Worm (Caenorhabditis elegans) whole organism, early embryonic: Measurements from ENCODE around the gene C56C10.9.

Source experiments
- B0310.2 ChIP-seq: sonication (generic microtip); optimal IDR thresholded peaks from 2 replicates; lab custom pipeline; 2016; ENCODE audit warnings: mild to moderate bottlenecking, missing genetic modification characterization, missing compliant biosample characterization
- F13C5.2 ChIP-seq: sonication (generic microtip); optimal IDR thresholded peaks from 2 replicates; lab custom pipeline; 2017; ENCODE audit warnings: mild to moderate bottlenecking, missing genetic modification characterization, inconsistent platforms, missing compliant biosample characterization
- ama-1 ChIP-seq: fragments of 150-350 bp; optimal IDR thresholded peaks from 2 replicates; lab custom pipeline; 2014
- ceh-13 ChIP-seq: fragments of 200-800 bp; sonication (Bioruptor generic); optimal IDR thresholded peaks from 2 replicates; lab custom pipeline; 2018; ENCODE audit warnings: mild to moderate bottlenecking, missing genetic modification characterization, missing compliant biosample characterization
- ets-7 ChIP-seq: sonication (generic microtip); optimal IDR thresholded peaks from 2 replicates; lab custom pipeline; 2016; ENCODE audit warnings: missing genotype, missing genetic modification characterization, missing compliant biosample characterization
- hmg-4 ChIP-seq: fragments of 200-800 bp; sonication (Bioruptor generic); optimal IDR thresholded peaks from 2 replicates; lab custom pipeline; 2018; ENCODE audit warnings: mild to moderate bottlenecking, missing genetic modification characterization, missing compliant biosample characterization
- hnd-1 ChIP-seq: sonication (generic microtip); optimal IDR thresholded peaks from 2 replicates; lab custom pipeline; 2016; ENCODE audit warnings: missing genetic modification characterization, missing compliant biosample characterization
- scrt-1 ChIP-seq: fragments of 200-800 bp; sonication (Bioruptor generic); IDR thresholded peaks from 2 replicates; pipeline ENCODE4 v1.3.6; 2022; ENCODE audit warnings: missing genetic modification characterization, missing compliant biosample characterization
- tbx-11 ChIP-seq: fragments of 200-800 bp; sonication (Bioruptor generic); IDR thresholded peaks from 2 replicates; pipeline ENCODE4 v1.3.6; 2022; ENCODE audit warnings: missing genetic modification characterization, missing compliant biosample characterization
- tra-4 ChIP-seq: sonication (generic microtip); optimal IDR thresholded peaks from 2 replicates; lab custom pipeline; 2017; ENCODE audit warnings: missing genetic modification characterization, missing compliant biosample characterization

- no peak for TF ChIP-seq F13C5.2 (tag; lab: Kevin White, UChicago)
- no peak for TF ChIP-seq scrt-1 (GFP tag; lab: Robert Waterston, UW)
- TF ChIP-seq ceh-13 (GFP tag; lab: Kevin White, UChicago) = no peak
- TF ChIP-seq hmg-4 (GFP tag; lab: Kevin White, UChicago) = no peak
- TF ChIP-seq ets-7 (tag; lab: Kevin White, UChicago) = no peak
- no peak for TF ChIP-seq tbx-11
- TF ChIP-seq hnd-1 (tag; lab: Kevin White, UChicago) = no peak
- no peak for TF ChIP-seq ama-1
- TF ChIP-seq tra-4 (tag; lab: Kevin White, UChicago) = no peak
- no peak for TF ChIP-seq B0310.2
These were observed 16.5 kb downstream of the C56C10.9 start, which contains the start of gene sra-29 for ce11 chrII:6575647-6576046.
